Worm (Caenorhabditis elegans) whole organism, midembryonic: ENCODE results near the gene F54E2.5.

ENCODE experiments used
- T22C8.4 ChIP-seq: fragments of 200-800 bp; sonication (Bioruptor generic); IDR thresholded peaks from 2 replicates; pipeline ENCODE4 v1.3.6; 2022; ENCODE audit warnings: missing genetic modification characterization, missing compliant biosample characterization
- cog-1 ChIP-seq: sonication (generic microtip); optimal IDR thresholded peaks from 2 replicates; lab custom pipeline; 2016; ENCODE audit warnings: missing genetic modification characterization, missing compliant biosample characterization
- flt-1 ChIP-seq: fragments of 200-800 bp; sonication (Bioruptor generic); IDR thresholded peaks from 2 replicates; pipeline ENCODE4 v1.3.6; 2022; ENCODE audit warnings: missing genetic modification characterization, missing compliant biosample characterization
- klf-2 ChIP-seq: fragments of 200-800 bp; sonication (Bioruptor generic); conservative IDR thresholded peaks from 2 replicates; pipeline ENCODE4 v1.3.6; 2022; ENCODE audit warnings: missing genetic modification reagents, missing genetic modification characterization, missing compliant biosample characterization
- med-1 ChIP-seq: sonication (generic microtip); optimal IDR thresholded peaks from 2 replicates; lab custom pipeline; 2017; ENCODE audit warnings: missing genetic modification characterization, mild to moderate bottlenecking, missing compliant biosample characterization, antibody characterized with exemption, missing genetic modification reagents; ENCODE audit not compliant: insufficient read depth
- ref-1 ChIP-seq: fragments of 200-800 bp; sonication (Bioruptor generic); conservative IDR thresholded peaks from 2 replicates; pipeline ENCODE4 v1.3.6; 2022; ENCODE audit warnings: missing genetic modification reagents, missing genetic modification characterization, missing compliant biosample characterization
- tab-1 ChIP-seq: fragments of 200-800 bp; sonication (Bioruptor generic); IDR thresholded peaks from 2 replicates; pipeline ENCODE4 v1.3.6; 2022; ENCODE audit warnings: missing genetic modification characterization, missing compliant biosample characterization
- ztf-23 ChIP-seq: fragments of 200-800 bp; sonication (Bioruptor generic); IDR thresholded peaks from 2 replicates; pipeline ENCODE4 v1.3.6; 2022; ENCODE audit warnings: missing genetic modification reagents, missing genetic modification characterization, missing compliant biosample characterization
- ztf-29 ChIP-seq: fragments of 200-800 bp; sonication (Bioruptor generic); IDR thresholded peaks from 2 replicates; pipeline ENCODE4 v1.3.6; 2022; ENCODE audit warnings: missing genetic modification reagents, missing genetic modification characterization, missing compliant biosample characterization

The F54E2.5 gene

DNA sequence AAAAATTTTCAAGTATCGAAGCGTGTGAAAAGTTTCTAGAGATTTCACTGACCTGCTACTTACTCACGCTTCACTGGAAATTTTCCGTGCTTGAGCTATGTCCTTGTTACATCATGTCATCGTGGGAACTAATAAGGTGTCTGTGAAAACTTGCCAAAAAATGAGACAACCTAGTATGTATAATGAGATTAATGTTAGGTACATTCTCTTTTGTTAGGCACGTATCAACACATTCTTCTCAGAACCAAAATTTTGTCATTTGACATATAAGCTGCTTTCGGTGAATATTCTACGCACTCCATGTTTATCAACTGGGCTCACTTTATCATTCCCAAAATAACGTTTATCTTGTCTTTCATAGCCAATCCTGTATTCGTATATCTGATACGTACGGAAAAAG is 41.8 kb downstream of the F54E2.5 start, which contains the start of gene srj-18:
Gene srj-18 (plus strand): TSS at position 301 of the 400 bp plus-strand sequence.
- TF ChIP-seq ztf-23 (GFP tag; lab: Robert Waterston, UW) = no peak
- no peak for TF ChIP-seq med-1 (GFP tag; lab: Kevin White, UChicago)
- no peak for TF ChIP-seq tab-1 (GFP tag; lab: Robert Waterston, UW)
- no peak for TF ChIP-seq klf-2 (GFP tag; lab: Robert Waterston, UW)
- TF ChIP-seq ref-1 (GFP tag; lab: Robert Waterston, UW) = no peak
- no peak for TF ChIP-seq flt-1 (GFP tag; lab: Robert Waterston, UW)
- TF ChIP-seq cog-1 (tag; lab: Kevin White, UChicago) = no peak

DNA sequence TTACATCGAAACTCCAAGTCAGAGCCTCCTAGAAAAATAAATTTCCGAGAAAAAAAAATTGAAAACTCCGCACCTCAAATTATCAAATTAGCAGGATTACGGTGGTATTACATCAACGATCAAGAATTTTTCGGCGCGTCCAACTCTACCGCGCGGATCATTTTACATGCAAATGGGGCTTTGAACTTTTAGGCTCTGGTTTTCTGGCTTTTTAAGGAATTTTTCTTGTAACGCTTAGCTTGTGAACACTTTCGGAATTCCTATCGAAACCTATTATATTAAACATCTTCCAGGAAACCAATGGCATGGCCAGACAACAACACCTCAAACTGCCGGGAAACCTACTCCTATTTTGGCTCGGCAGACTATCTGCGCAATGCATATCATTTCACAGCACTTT is 44.3 kb downstream of the F54E2.5 start, which contains the start of gene srh-56:
Gene srh-56 (plus strand): TSS at position 301 of the 400 bp plus-strand sequence.
- TF ChIP-seq cog-1 (tag; lab: Kevin White, UChicago) = no peak

DNA sequence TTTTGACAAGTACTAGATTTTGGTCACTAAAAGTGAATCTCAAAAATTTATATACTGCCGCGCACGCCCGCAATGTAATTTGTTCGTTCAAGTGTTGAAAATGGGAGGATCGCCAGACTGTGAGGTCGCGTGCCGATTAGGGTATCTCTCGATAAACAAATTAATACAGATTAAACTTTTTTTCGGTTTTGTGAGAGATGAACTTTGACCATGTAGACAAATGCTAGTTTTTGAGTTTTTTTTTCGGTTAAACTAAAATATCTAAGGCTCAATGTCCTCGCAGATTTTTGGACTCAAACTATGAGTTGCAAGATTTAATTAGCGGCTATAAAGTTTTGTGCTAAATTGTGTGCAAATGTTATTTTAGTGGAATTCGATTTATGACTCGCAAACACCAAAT is 46.1 kb downstream of the F54E2.5 start, which contains the start of gene dhs-15:
Gene dhs-15 (minus strand): TSS at position 101 of the 400 bp plus-strand sequence.
- TF ChIP-seq ztf-23 (GFP tag; lab: Robert Waterston, UW) = no peak
- no peak for TF ChIP-seq ref-1 (GFP tag; lab: Robert Waterston, UW)
- no peak for TF ChIP-seq ztf-29 (GFP tag; lab: Robert Waterston, UW)
- TF ChIP-seq flt-1 (GFP tag; lab: Robert Waterston, UW) = no peak
- no peak for TF ChIP-seq klf-2 (GFP tag; lab: Robert Waterston, UW)
- no peak for TF ChIP-seq tab-1 (GFP tag; lab: Robert Waterston, UW)
- no peak for TF ChIP-seq cog-1 (tag; lab: Kevin White, UChicago)
- TF ChIP-seq T22C8.4 (GFP tag; lab: Robert Waterston, UW) = no peak
- no peak for TF ChIP-seq med-1 (GFP tag; lab: Kevin White, UChicago)

DNA sequence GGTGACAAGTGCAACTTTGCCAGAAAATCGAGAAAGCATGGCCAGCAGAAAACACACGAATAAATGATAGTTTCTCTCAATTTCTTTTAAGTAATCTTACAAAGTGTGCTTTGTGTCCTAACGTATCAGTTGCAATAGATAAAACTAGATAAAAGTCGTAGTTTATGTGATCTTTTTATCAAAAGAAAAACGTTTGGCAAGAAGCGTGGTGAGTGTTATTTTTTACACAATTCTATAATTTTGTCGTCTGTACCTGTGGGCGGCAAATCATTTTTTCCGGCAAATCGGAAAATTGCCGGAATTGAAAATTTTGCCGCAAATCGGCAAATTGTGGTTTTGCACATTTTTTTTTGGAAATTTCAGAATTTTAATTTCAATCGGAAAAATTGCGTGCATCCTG is 48.4 kb downstream of the F54E2.5 start, which contains the start of gene R05D8.9:
Gene R05D8.9 (minus strand): TSS at position 101 of the 400 bp plus-strand sequence.
- no peak for TF ChIP-seq flt-1 (GFP tag; lab: Robert Waterston, UW)
- no peak for TF ChIP-seq ztf-29 (GFP tag; lab: Robert Waterston, UW)

DNA sequence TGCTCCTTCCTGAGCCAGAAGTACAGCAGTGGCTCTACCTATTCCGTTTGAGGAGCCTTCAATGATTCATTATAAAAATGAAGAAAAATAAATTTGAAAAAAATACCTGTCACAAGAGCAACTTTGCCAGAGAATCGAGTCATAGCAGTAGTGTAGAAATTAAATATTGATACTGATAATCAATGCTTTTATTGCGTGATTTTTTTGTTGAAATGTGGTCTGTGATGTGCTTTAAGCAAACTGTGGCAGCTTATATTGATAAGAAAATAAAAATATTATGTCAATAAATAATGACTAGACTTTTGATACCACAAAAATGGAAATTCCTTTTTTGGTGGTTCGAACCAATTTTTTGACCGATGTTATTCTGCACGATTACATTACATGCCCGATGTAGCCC is 50.8 kb downstream of the F54E2.5 start, which contains the start of gene dhs-14:
Gene dhs-14 (minus strand): TSS at position 149 of the 400 bp plus-strand sequence.
- no peak for TF ChIP-seq klf-2 (GFP tag; lab: Robert Waterston, UW)
- TF ChIP-seq med-1 (GFP tag; lab: Kevin White, UChicago) = no peak
- TF ChIP-seq ref-1 (GFP tag; lab: Robert Waterston, UW) = no peak
- no peak for TF ChIP-seq ztf-29 (GFP tag; lab: Robert Waterston, UW)
- no peak for TF ChIP-seq tab-1 (GFP tag; lab: Robert Waterston, UW)
- no peak for TF ChIP-seq T22C8.4 (GFP tag; lab: Robert Waterston, UW)
- TF ChIP-seq ztf-23 (GFP tag; lab: Robert Waterston, UW) = no peak
- TF ChIP-seq flt-1 (GFP tag; lab: Robert Waterston, UW) = no peak
- TF ChIP-seq cog-1 (tag; lab: Kevin White, UChicago) = no peak
